Fruit fly (Drosophila melanogaster) whole organism, embryonic: ENCODE measurements around the gene CG15530.

Source experiments
- Abd-B ChIP-seq: fragments of 200-800 bp; sonication (Bioruptor generic); optimal IDR thresholded peaks from 2 replicates; lab custom pipeline; 2018; ENCODE audit warnings: missing biosample characterization, mild to moderate bottlenecking, missing genetic modification characterization, moderate library complexity
- Adf1 ChIP-seq: fragments of 200-800 bp; sonication (Bioruptor generic); IDR thresholded peaks from 2 replicates; pipeline ENCODE4 v1.3.6; 2022; ENCODE audit warnings: missing biosample characterization, missing genetic modification characterization
- Atf6 ChIP-seq: fragments of 200-800 bp; sonication (Bioruptor generic); IDR thresholded peaks from 2 replicates; pipeline ENCODE4 v1.3.6; 2022; ENCODE audit warnings: missing biosample characterization, missing genetic modification characterization
- Bgb ChIP-seq: fragments of 200-800 bp; sonication (Bioruptor generic); IDR thresholded peaks from 2 replicates; pipeline ENCODE4 v1.3.6; 2022; ENCODE audit warnings: missing biosample characterization, missing genetic modification characterization; ENCODE audit not compliant: partially characterized antibody
- CG10543 ChIP-seq: fragments of 200-800 bp; sonication (Bioruptor generic); optimal IDR thresholded peaks from 3 replicates; lab custom pipeline; 2017; ENCODE audit warnings: missing biosample characterization, mild to moderate bottlenecking, missing genetic modification characterization, moderate library complexity
- CG12104 ChIP-seq: fragments of 200-800 bp; sonication (Bioruptor generic); optimal IDR thresholded peaks from 3 replicates; lab custom pipeline; 2016; ENCODE audit warnings: missing biosample characterization, missing genetic modification characterization
- CG13287 ChIP-seq: fragments of 200-800 bp; sonication (Bioruptor generic); IDR thresholded peaks from 2 replicates; pipeline ENCODE4 v1.3.6; 2022; ENCODE audit warnings: missing biosample characterization, missing genetic modification characterization; ENCODE audit not compliant: partially characterized antibody
- CG13296 ChIP-seq: fragments of 200-800 bp; sonication (Bioruptor generic); optimal IDR thresholded peaks from 3 replicates; lab custom pipeline; 2018; ENCODE audit warnings: missing biosample characterization, mild to moderate bottlenecking, missing genetic modification characterization
- CG14710 ChIP-seq: fragments of 200-800 bp; sonication (Bioruptor generic); optimal IDR thresholded peaks from 3 replicates; lab custom pipeline; 2019; ENCODE audit warnings: missing biosample characterization, mild to moderate bottlenecking, missing genetic modification characterization, moderate library complexity
- CG14965 ChIP-seq: fragments of 200-800 bp; sonication (Bioruptor generic); optimal IDR thresholded peaks from 2 replicates; lab custom pipeline; 2016; ENCODE audit warnings: missing biosample characterization, missing genetic modification characterization, borderline replicate concordance
- CG16863 ChIP-seq: fragments of 200-800 bp; sonication (Bioruptor generic); optimal IDR thresholded peaks from 3 replicates; lab custom pipeline; 2016; ENCODE audit warnings: missing biosample characterization, missing genetic modification characterization
- CG17361 ChIP-seq: fragments of 200-800 bp; sonication (Bioruptor generic); IDR thresholded peaks from 3 replicates; pipeline ENCODE4 v1.3.6; 2022; ENCODE audit warnings: missing biosample characterization, missing genetic modification characterization
- CG17385 ChIP-seq: fragments of 200-800 bp; sonication (Bioruptor generic); optimal IDR thresholded peaks from 3 replicates; lab custom pipeline; 2018; ENCODE audit warnings: missing biosample characterization, mild to moderate bottlenecking, missing genetic modification characterization
- CG18262 ChIP-seq: fragments of 200-800 bp; optimal IDR thresholded peaks from 3 replicates; lab custom pipeline; 2019; ENCODE audit warnings: missing biosample characterization, mild to moderate bottlenecking, missing genetic modification characterization, moderate library complexity
- CG2875 ChIP-seq: fragments of 200-800 bp; sonication (Bioruptor generic); optimal IDR thresholded peaks from 2 replicates; lab custom pipeline; 2017; ENCODE audit warnings: missing biosample characterization, mild to moderate bottlenecking, missing genetic modification characterization, missing genetic modification reagents
- CG32532 ChIP-seq: fragments of 200-800 bp; sonication (Bioruptor generic); IDR thresholded peaks from 2 replicates; pipeline ENCODE4 v1.3.6; 2022; ENCODE audit warnings: missing biosample characterization, missing genetic modification characterization
- CG34376 ChIP-seq: fragments of 200-800 bp; sonication (Bioruptor generic); optimal IDR thresholded peaks from 2 replicates; lab custom pipeline; 2018; ENCODE audit warnings: missing biosample characterization, mild to moderate bottlenecking, missing genetic modification characterization
- CG3847 ChIP-seq: fragments of 200-800 bp; sonication (Bioruptor generic); IDR thresholded peaks from 2 replicates; pipeline ENCODE4 v1.3.6; 2022; ENCODE audit warnings: missing biosample characterization, missing genetic modification characterization
- CG42726 ChIP-seq: fragments of 200-800 bp; sonication (Bioruptor generic); IDR thresholded peaks from 2 replicates; pipeline ENCODE4 v1.3.6; 2022; ENCODE audit warnings: missing biosample characterization, missing genetic modification characterization; ENCODE audit not compliant: partially characterized antibody
- CG4424 ChIP-seq: fragments of 200-800 bp; sonication (Bioruptor generic); optimal IDR thresholded peaks from 3 replicates; lab custom pipeline; 2016; ENCODE audit warnings: missing biosample characterization, missing genetic modification characterization
- CG6175 ChIP-seq: fragments of 200-800 bp; sonication (Bioruptor generic); IDR thresholded peaks from 3 replicates; pipeline ENCODE4 v1.3.6; 2022; ENCODE audit warnings: missing biosample characterization, missing genetic modification characterization
- CG6791 ChIP-seq: fragments of 200-800 bp; sonication (Bioruptor generic); IDR thresholded peaks from 3 replicates; pipeline ENCODE4 v1.3.6; 2022; ENCODE audit warnings: missing biosample characterization, missing genetic modification characterization; ENCODE audit not compliant: partially characterized antibody
- CG7786 ChIP-seq: fragments of 200-800 bp; sonication (Bioruptor generic); optimal IDR thresholded peaks from 2 replicates; lab custom pipeline; 2016; ENCODE audit warnings: missing biosample characterization, missing genetic modification characterization
- ERR ChIP-seq: fragments of 200-800 bp; sonication (Bioruptor generic); optimal IDR thresholded peaks from 2 replicates; lab custom pipeline; 2016; ENCODE audit warnings: missing biosample characterization, missing genetic modification characterization
- Ets65A ChIP-seq: fragments of 200-800 bp; sonication (Bioruptor generic); peaks from one replicate; lab custom pipeline; 2016; ENCODE audit warnings: missing biosample characterization, missing genetic modification characterization
- GATAe ChIP-seq: fragments of 200-800 bp; sonication (Bioruptor generic); conservative IDR thresholded peaks from 2 replicates; pipeline ENCODE4 v1.3.6; 2022; ENCODE audit warnings: missing biosample characterization, missing genetic modification characterization
- H2.0 ChIP-seq: fragments of 200-800 bp; sonication (Bioruptor generic); IDR thresholded peaks from 2 replicates; pipeline ENCODE4 v1.3.6; 2022; ENCODE audit warnings: missing biosample characterization, missing genetic modification characterization
- Hr3 ChIP-seq: fragments of 200-800 bp; sonication (Bioruptor generic); optimal IDR thresholded peaks from 3 replicates; lab custom pipeline; 2016; ENCODE audit warnings: missing biosample characterization, missing genetic modification characterization
- Jarid2 ChIP-seq: fragments of 200-800 bp; sonication (Bioruptor generic); optimal IDR thresholded peaks from 3 replicates; lab custom pipeline; 2017; ENCODE audit warnings: mild to moderate bottlenecking, missing biosample characterization, missing genetic modification reagents, missing genetic modification characterization
- Oaz ChIP-seq: fragments of 200-800 bp; sonication (Bioruptor generic); IDR thresholded peaks from 2 replicates; pipeline ENCODE4 v1.3.6; 2022; ENCODE audit warnings: missing biosample characterization, missing genetic modification characterization
- Rx ChIP-seq: fragments of 200-800 bp; sonication (Bioruptor generic); IDR thresholded peaks from 2 replicates; pipeline ENCODE4 v1.3.6; 2022; ENCODE audit warnings: missing biosample characterization, missing genetic modification characterization
- Trl ChIP-seq, 3 experiments: fragments of >200 bp in 2 of 3; fragments of 200-800 bp in 1 of 3; sonication (Bioruptor generic) in 1 of 3; optimal IDR thresholded peaks; 2 replicates in 1 of 3; 3 replicates in 2 of 3; lab custom pipeline; 2016 to 2017; ENCODE audit warnings: missing biosample characterization in 1 of 3, missing genetic modification characterization in 1 of 3
- bbx ChIP-seq: fragments of 200-800 bp; sonication (Bioruptor generic); IDR thresholded peaks from 2 replicates; pipeline ENCODE4 v1.3.6; 2022; ENCODE audit warnings: missing biosample characterization, missing genetic modification characterization; ENCODE audit not compliant: partially characterized antibody
- chinmo ChIP-seq: fragments of 200-800 bp; sonication (Bioruptor generic); IDR thresholded peaks from 4 replicates; pipeline ENCODE4 v1.3.6; 2022; ENCODE audit warnings: missing biosample characterization, missing genetic modification characterization; ENCODE audit not compliant: partially characterized antibody
- crol ChIP-seq: fragments of 200-800 bp; sonication (Bioruptor generic); IDR thresholded peaks from 2 replicates; pipeline ENCODE4 v1.3.6; 2022; ENCODE audit warnings: missing biosample characterization, missing genetic modification characterization
- dysf ChIP-seq: fragments of 200-800 bp; sonication (Bioruptor generic); IDR thresholded peaks from 3 replicates; pipeline ENCODE4 v1.3.6; 2022; ENCODE audit warnings: missing biosample characterization, missing genetic modification characterization
- exex ChIP-seq: fragments of 200-800 bp; sonication (Bioruptor generic); optimal IDR thresholded peaks from 4 replicates; lab custom pipeline; 2018; ENCODE audit warnings: missing biosample characterization, mild to moderate bottlenecking, missing genetic modification characterization, moderate library complexity
- hb ChIP-seq: fragments of 200-800 bp; sonication (Bioruptor generic); IDR thresholded peaks from 3 replicates; pipeline ENCODE4 v1.3.6; 2022; ENCODE audit warnings: missing biosample characterization, missing genetic modification characterization; ENCODE audit not compliant: partially characterized antibody
- mirr ChIP-seq: fragments of 200-800 bp; sonication (Bioruptor generic); optimal IDR thresholded peaks from 3 replicates; lab custom pipeline; 2018; ENCODE audit warnings: missing biosample characterization, mild to moderate bottlenecking, missing genetic modification characterization
- salm ChIP-seq: fragments of 200-800 bp; sonication (Bioruptor generic); optimal IDR thresholded peaks from 2 replicates; lab custom pipeline; 2018; ENCODE audit warnings: missing biosample characterization, mild to moderate bottlenecking, missing genetic modification characterization
- sd ChIP-seq: fragments of 200-800 bp; sonication (Bioruptor generic); optimal IDR thresholded peaks from 3 replicates; lab custom pipeline; 2018; ENCODE audit warnings: missing biosample characterization, mild to moderate bottlenecking, missing genetic modification characterization, moderate library complexity
- sna ChIP-seq: fragments of 200-800 bp; sonication (Bioruptor generic); IDR thresholded peaks from 2 replicates; pipeline ENCODE4 v1.3.6; 2022; ENCODE audit warnings: missing biosample characterization, missing genetic modification characterization; ENCODE audit not compliant: partially characterized antibody
- sug ChIP-seq: fragments of 200-800 bp; optimal IDR thresholded peaks from 2 replicates; lab custom pipeline; 2019; ENCODE audit warnings: missing biosample characterization, mild to moderate bottlenecking, missing genetic modification characterization, moderate library complexity
- unc-4 ChIP-seq: fragments of 200-800 bp; sonication (Bioruptor generic); IDR thresholded peaks from 2 replicates; pipeline ENCODE4 v1.3.6; 2022; ENCODE audit warnings: missing biosample characterization, missing genetic modification characterization; ENCODE audit not compliant: partially characterized antibody
- vnd ChIP-seq: fragments of 200-800 bp; sonication (Bioruptor generic); IDR thresholded peaks from 3 replicates; pipeline ENCODE4 v1.3.6; 2022; ENCODE audit warnings: missing biosample characterization, missing genetic modification characterization; ENCODE audit not compliant: partially characterized antibody
- zfh1 ChIP-seq: fragments of 200-800 bp; sonication (Bioruptor generic); IDR thresholded peaks from 3 replicates; pipeline ENCODE4 v1.3.6; 2022; ENCODE audit warnings: missing biosample characterization, missing genetic modification characterization

Gene CG15530

dm6 chr3R:30200091-30200698 lies 22.5 kb downstream of the CG15530 start (continued):
- peak; percentile 71; the same call in 2 of the 4 replicates for TF ChIP-seq chinmo (GFP tag; lab: Robert Waterston, UW)
- TF ChIP-seq CG7786 = no peak
- peak; percentile 64 for TF ChIP-seq dysf (GFP tag; lab: Robert Waterston, UW)
- TF ChIP-seq CG12104 (GFP tag; lab: Kevin White, UChicago) = no peak
- TF ChIP-seq Atf6 (GFP tag; lab: Robert Waterston, UW) = peak; percentile 34; the same call in 1 of the 2 replicates
- no peak for TF ChIP-seq H2.0 (GFP tag; lab: Robert Waterston, UW)
- peak; percentile 44 for TF ChIP-seq CG3847
- TF ChIP-seq CG4424 (GFP tag; lab: Kevin White, UChicago) = peak; percentile 3
- peak; percentile 14 for TF ChIP-seq CG17385

- TF ChIP-seq sd (peak; percentile 79), CG2875 (GFP tag; lab: Kevin White, UChicago) (no peak), CG34376 (GFP tag; lab: Kevin White, UChicago) (peak; percentile 87), exex (tag; lab: Kevin White, UChicago) (peak; percentile 83), CG17361 (GFP tag; lab: Robert Waterston, UW) (no peak), CG7786 (no peak), sug (peak; percentile 95), mirr (GFP tag; lab: Kevin White, UChicago) (peak; percentile 8), CG32532 (GFP tag; lab: Robert Waterston, UW) (0 out of 2 replicates have a peak, but pooled peaks have one; percentile 15), CG6175 (GFP tag; lab: Robert Waterston, UW) (no peak), Oaz (GFP tag; lab: Robert Waterston, UW) (no peak), Hr3 (GFP tag; lab: Kevin White, UChicago) (no peak), Rx (GFP tag; lab: Robert Waterston, UW) (no peak), Ets65A (GFP tag; lab: Kevin White, UChicago) (peak; percentile 87), GATAe (GFP tag; lab: Robert Waterston, UW) (peak; percentile 23), Adf1 (GFP tag; lab: Robert Waterston, UW) (peak; percentile 21; the same call in 1 of the 2 replicates), crol (GFP tag; lab: Robert Waterston, UW) (peak; percentile 67; the same call in 1 of the 2 replicates), vnd (GFP tag; lab: Robert Waterston, UW) (0 out of 3 replicates have a peak, but pooled peaks have one; percentile 37)
- TF ChIP-seq, all 482 proteins: peak for 11
These were observed 23.4 kb downstream of the CG15530 start for dm6 chr3R:30201064-30201463.

- TF ChIP-seq Trl (optimal IDR thresholded peaks at IDR 0.05; lab: Kevin White, UChicago) (peak in 1 of 2 experiments; percentile 6), Trl (GFP tag; optimal IDR thresholded peaks at IDR 0.05; lab: Kevin White, UChicago) (no peak), Adf1 (GFP tag; lab: Robert Waterston, UW) (no peak), zfh1 (GFP tag; lab: Robert Waterston, UW) (no peak), Jarid2 (GFP tag; lab: Kevin White, UChicago) (peak; percentile 35), Abd-B (GFP tag; lab: Kevin White, UChicago) (no peak), CG10543 (GFP tag; lab: Kevin White, UChicago) (no peak), hb (GFP tag; lab: Robert Waterston, UW) (0 out of 3 replicates have a peak, but pooled peaks have one; percentile 15), ERR (GFP tag; lab: Kevin White, UChicago) (no peak), unc-4 (GFP tag; lab: Robert Waterston, UW) (peak; percentile 23; the same call in 1 of the 2 replicates), CG13287 (GFP tag; lab: Robert Waterston, UW) (peak; percentile 24; the same call in 1 of the 2 replicates), CG13296 (no peak), CG14710 (tag; lab: Kevin White, UChicago) (no peak), CG42726 (0 out of 2 replicates have a peak, but pooled peaks have one; percentile 5), salm (tag; lab: Kevin White, UChicago) (no peak), sna (GFP tag; lab: Robert Waterston, UW) (0 out of 2 replicates have a peak, but pooled peaks have one; percentile 21), CG16863 (no peak), CG14965 (GFP tag; lab: Kevin White, UChicago) (no peak), CG18262 (tag; lab: Kevin White, UChicago) (no peak), CG6791 (peak; percentile 9; the same call in 1 of the 3 replicates), bbx (GFP tag; lab: Robert Waterston, UW) (peak; percentile 38; the same call in 1 of the 2 replicates), Bgb (GFP tag; lab: Robert Waterston, UW) (peak; percentile 34)
These were observed 25.1 kb downstream of the CG15530 start, which contains the start of gene CG9743 for dm6 chr3R:30202898-30203103. TSS of gene CG9743 (minus strand) at chr3R:30202998.
